Worm (Caenorhabditis elegans): ENCODE results near the gene srg-33.

DNA sequence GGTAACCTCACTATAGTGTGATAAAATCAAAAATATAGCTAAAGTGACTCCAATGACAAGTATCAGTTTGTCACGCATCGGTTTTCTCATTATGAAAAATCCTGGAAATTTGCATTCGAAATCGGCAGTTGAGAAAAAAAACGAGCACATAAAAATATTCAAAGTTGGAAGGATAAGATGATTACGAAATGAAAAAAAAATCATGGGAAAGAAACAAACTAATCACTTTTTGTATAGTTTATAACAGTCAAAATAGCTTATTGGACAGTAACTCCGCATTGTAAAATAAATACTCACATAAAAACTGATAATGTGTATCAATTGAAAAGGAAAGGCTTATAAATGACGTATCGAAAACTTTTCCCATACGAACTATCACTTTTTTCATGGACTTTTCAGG lies 49.1 kb upstream of the srg-33 start, which contains the start of gene C16D9.4:
- TF ChIP-seq nhr-237 (tag; optimal IDR thresholded peaks at IDR 0.05) (no peak), aly-2 (tag; optimal IDR thresholded peaks at IDR 0.05) (no peak), nhr-12 (tag; optimal IDR thresholded peaks at IDR 0.05) (no peak)
